Fruit fly (Drosophila melanogaster) Kc167 (cell line): Measurements from ENCODE around the gene CG4465.

Experiments
- Myc ChIP-seq: fragments of >200 bp; optimal IDR thresholded peaks from 2 replicates; lab custom pipeline; 2017; ENCODE audit warnings: missing external identifiers
- Sin3A ChIP-seq: fragments of >200 bp; optimal IDR thresholded peaks from 2 replicates; lab custom pipeline; 2018; ENCODE audit warnings: missing external identifiers
- h ChIP-seq: fragments of >200 bp; optimal IDR thresholded peaks from 3 replicates; lab custom pipeline; 2018; ENCODE audit warnings: missing external identifiers
- insv ChIP-seq: fragments of >200 bp; optimal IDR thresholded peaks from 3 replicates; lab custom pipeline; 2018; ENCODE audit warnings: missing external identifiers
- psq ChIP-seq: fragments of >200 bp; optimal IDR thresholded peaks from 2 replicates; lab custom pipeline; 2017; ENCODE audit warnings: missing external identifiers
- ttk ChIP-seq: sonication (Bioruptor generic); optimal IDR thresholded peaks from 2 replicates; lab custom pipeline; 2017; ENCODE audit warnings: missing external identifiers

DNA sequence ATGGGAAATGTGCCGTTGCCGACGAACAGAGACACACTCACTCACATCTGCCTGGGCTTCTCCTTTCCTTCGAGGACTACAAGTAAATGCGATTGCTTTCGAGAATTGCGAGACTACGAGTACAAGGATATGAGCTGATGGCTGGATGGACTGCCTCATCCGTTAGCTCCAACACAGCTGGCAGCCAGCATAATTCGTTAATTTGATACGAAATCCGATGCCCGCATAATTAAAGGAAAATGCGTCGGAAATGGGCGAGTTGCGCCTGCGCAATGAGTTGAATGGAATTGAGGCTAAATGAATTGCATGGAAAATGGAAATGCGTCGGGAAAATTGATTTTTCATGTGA is 18.1 kb upstream of the CG4465 start:
- TF ChIP-seq insv = no peak
- no peak for TF ChIP-seq h (lab: Kevin White, UChicago)
- TF ChIP-seq psq (lab: Kevin White, UChicago) = no peak
- TF ChIP-seq Sin3A = no peak
- TF ChIP-seq ttk = no peak
- no peak for TF ChIP-seq Myc (lab: Kevin White, UChicago)
